Fruit fly (Drosophila melanogaster) whole organism: Measurements from ENCODE around the gene Srlp.

ENCODE experiments used
- CG8478 ChIP-seq: fragments of >200 bp; optimal IDR thresholded peaks from 2 replicates; lab custom pipeline; 2018; ENCODE audit warnings: inconsistent platforms
- Dll ChIP-seq: fragments of >200 bp; optimal IDR thresholded peaks from 2 replicates; lab custom pipeline; 2017
- EcR ChIP-seq, 2 experiments: fragments of >200 bp; optimal IDR thresholded peaks; 2 replicates each; lab custom pipeline; 2017; ENCODE audit warnings: missing biosample characterization in 2 of 2, missing genetic modification characterization in 2 of 2, missing genetic modification reagents in 2 of 2
- pan ChIP-seq: fragments of >200 bp; optimal IDR thresholded peaks from 2 replicates; lab custom pipeline; 2017
- psq ChIP-seq: fragments of >200 bp; optimal IDR thresholded peaks from 2 replicates; lab custom pipeline; 2017
- usp ChIP-seq: fragments of >200 bp; optimal IDR thresholded peaks from 2 replicates; lab custom pipeline; 2017; ENCODE audit warnings: missing biosample characterization, missing genetic modification characterization, mixed read lengths

Srlp gene

DNA sequence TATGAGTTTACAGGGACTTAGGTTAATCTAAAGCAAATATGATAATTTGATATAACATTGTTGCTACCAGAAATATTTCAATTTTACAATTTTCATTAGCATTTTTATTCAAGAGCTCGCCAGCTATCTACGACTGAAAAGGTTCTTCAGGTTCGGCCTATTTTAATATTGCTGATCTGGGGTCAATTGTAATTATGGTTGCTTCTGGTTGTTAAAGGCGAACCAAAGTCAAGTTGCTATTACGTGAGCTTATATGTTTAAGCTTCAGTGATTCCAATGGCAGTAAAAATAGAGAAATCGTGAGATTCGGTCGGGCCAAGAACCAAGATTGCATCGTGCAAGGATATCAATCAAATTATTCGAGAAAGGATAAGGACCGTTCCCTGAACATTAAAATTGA lies 2.0 kb downstream of the Srlp start, which contains the start of gene Desat2:
TSS of gene Desat2 (plus strand) at position 301 of the 400 bp plus-strand sequence.
- TF ChIP-seq psq (lab: Kevin White, UChicago), result no peak
- TF ChIP-seq usp (GFP tag; lab: Kevin White, UChicago), result no peak
- TF ChIP-seq pan, result no peak
- no peak for TF ChIP-seq CG8478 (lab: Kevin White, UChicago)
- TF ChIP-seq Dll (lab: Kevin White, UChicago), result no peak
- no peak for TF ChIP-seq EcR (GFP tag; optimal IDR thresholded peaks at IDR 0.05; lab: Kevin White, UChicago)

DNA sequence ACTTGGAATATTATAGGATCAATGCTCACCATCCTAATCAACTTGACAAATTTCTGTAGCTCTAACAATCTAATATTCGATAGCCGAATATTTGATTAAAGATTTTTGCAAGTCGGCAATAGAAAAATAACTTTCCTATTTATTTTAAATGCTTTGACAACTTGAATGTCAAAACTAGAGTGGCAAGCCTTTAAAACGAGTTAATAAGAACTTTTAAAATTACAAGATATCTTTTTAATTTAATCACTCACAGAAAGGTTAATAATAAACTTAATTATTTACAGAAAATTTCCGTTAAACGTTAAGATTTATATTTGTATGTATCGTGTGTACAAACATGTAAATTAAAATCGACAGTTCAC lies 5.1 kb downstream of the Srlp start, which contains the start of the genes CG17207 and CG46427:
TSS of gene CG17207 (minus strand) at position 101 of the 362 bp plus-strand sequence.
TSS of gene CG46427 (minus strand) at position 101 of the 362 bp plus-strand sequence.
- no peak for TF ChIP-seq CG8478 (lab: Kevin White, UChicago)
- TF ChIP-seq usp (GFP tag; lab: Kevin White, UChicago), result no peak
- no peak for TF ChIP-seq EcR (GFP tag; optimal IDR thresholded peaks at IDR 0.05; lab: Kevin White, UChicago)
- no peak for TF ChIP-seq Dll (lab: Kevin White, UChicago)
- no peak for TF ChIP-seq psq (lab: Kevin White, UChicago)
- TF ChIP-seq pan, result no peak

DNA sequence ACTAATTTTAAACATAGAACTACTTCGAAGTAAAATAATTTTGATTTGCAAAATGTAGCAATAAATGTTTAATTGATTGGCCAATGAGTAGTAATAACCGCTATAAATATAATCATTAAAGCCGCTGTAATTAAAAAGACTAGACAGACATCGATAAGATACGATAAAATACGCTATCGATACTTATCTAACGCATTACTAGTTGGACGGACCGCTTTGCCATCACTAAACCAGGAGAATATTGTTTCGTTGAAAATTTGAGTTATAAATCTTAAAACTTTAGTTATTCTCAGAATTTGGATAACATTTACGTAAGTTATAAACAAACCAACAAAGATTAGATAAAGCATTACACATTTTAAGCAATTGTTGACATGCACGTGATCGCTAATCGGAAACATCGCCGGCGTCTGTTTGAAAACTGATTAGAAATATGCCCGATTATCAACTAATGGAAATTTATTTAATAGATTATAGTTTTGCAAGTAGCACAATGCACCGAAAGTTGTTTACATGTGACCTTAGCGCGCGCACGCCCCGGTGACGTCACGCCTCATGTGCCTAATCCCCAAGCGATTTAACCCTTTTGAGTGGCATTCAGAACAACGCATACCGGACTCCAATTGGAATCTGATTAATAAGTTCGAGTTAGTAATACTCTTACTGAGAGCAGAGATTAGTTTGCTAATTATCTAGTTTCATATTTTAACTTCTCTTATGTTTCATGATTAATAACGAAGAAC lies 5.7 kb downstream of the Srlp start, which contains the start of gene Desat1:
TSS of gene Desat1 (plus strand) at position 200 of the 743 bp plus-strand sequence.
- no peak for TF ChIP-seq usp (GFP tag; lab: Kevin White, UChicago)
- no peak for TF ChIP-seq Dll (lab: Kevin White, UChicago)
- no peak for TF ChIP-seq psq (lab: Kevin White, UChicago)
- TF ChIP-seq pan, result no peak
- no peak for TF ChIP-seq EcR (GFP tag; optimal IDR thresholded peaks at IDR 0.05; lab: Kevin White, UChicago)
- TF ChIP-seq CG8478 (lab: Kevin White, UChicago), result no peak

DNA sequence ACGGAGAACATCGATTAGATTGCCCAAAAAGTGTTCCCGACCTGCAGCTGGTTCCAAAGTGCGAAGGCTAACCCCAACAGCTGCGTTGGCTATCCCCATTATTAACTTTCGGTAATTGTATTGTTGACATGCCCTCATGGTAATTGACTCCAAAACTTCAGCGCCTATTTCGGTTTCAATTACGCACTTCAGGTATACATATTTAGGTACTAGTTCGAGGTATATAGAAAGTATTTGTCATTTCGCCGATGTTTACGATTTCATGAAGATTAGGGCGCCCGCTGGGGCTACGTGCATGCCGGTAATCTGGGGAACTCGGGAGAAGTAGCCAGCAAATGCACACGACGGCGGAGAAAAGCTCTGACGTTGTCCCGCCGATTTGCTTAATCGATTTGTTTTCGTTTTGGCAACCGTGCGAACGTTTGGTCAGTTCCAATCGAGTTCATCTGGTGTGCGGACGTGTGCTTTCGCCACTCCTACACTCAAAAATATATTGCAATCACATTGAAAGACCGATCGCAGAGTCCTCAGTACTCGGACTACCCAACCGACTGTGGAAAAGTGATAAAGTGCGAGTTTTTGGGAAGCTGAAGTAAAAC lies 7.2 kb downstream of the Srlp start:
- TF ChIP-seq usp (GFP tag; lab: Kevin White, UChicago) (no peak), Dll (lab: Kevin White, UChicago) (no peak), psq (lab: Kevin White, UChicago) (no peak), CG8478 (lab: Kevin White, UChicago) (no peak), pan (no peak), EcR (GFP tag; optimal IDR thresholded peaks at IDR 0.05; lab: Kevin White, UChicago) (no peak)

DNA sequence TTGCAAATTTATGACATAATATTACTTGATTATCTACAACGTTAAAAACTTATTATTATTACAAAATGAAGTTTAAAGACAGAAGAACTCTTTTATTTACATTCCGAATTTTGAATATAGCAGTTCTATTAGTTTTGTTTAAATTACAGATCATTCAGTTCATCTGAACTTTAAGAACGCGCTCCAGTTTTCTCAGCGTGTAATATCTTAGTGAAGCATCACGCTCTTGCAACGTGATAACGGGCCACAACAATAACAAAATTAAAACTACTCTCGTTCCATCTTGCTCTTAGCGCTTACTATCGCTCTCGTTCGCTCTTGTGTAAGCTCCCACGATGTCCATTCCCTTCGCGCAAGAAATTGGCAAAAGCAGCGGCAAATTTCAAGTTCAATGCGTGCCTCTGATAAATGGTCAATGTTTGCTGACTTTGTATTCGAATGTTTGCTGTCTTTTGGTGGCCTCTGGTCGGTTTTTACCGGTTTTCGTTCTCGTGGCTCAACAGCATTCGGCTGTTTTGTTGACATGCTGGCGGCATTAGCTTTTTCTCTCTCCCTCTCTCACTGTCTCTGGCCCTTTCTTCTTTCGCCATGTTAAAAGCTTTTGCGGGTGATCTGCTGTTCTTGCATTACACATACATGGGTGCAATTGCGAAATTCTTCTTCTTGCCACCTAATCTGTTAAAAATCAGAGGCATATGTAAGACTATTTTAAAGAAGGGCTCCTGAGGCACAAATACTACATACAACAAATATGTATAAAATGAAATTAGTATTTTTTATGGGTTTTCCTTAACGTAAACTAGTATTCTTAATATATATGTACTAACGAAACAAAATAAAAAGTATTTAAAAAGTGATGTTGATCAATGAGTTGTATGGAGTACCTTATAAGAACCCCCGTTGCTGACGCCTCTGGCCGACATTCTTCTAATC lies 9.0 kb downstream of the Srlp start:
- TF ChIP-seq usp (GFP tag; lab: Kevin White, UChicago), result no peak
- peak; percentile 7 for TF ChIP-seq CG8478 (lab: Kevin White, UChicago)

DNA sequence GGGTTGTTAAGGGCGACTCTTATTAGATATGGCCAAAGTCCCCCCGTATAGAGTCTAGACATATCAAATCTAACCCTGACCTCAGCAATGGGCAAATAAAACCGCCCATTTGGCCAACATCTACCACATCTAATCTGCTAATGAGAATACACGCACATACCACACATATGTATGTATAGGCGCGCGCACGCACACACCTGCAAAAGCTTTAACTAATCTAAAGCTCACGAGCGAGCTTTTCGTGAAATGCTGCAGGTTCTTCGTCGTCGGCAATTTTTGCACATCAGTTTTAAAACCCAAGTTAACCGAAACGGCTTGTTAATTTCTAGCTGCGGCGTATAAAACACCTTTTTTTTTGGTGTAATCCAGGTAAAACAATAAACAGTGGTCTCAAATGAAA lies 9.9 kb downstream of the Srlp start:
- no peak for TF ChIP-seq Dll (lab: Kevin White, UChicago)
- TF ChIP-seq CG8478 (lab: Kevin White, UChicago), result no peak
- TF ChIP-seq pan, result no peak
- TF ChIP-seq usp (GFP tag; lab: Kevin White, UChicago), result no peak
- TF ChIP-seq EcR (GFP tag; optimal IDR thresholded peaks at IDR 0.05; lab: Kevin White, UChicago), result no peak
- no peak for TF ChIP-seq psq (lab: Kevin White, UChicago)

DNA sequence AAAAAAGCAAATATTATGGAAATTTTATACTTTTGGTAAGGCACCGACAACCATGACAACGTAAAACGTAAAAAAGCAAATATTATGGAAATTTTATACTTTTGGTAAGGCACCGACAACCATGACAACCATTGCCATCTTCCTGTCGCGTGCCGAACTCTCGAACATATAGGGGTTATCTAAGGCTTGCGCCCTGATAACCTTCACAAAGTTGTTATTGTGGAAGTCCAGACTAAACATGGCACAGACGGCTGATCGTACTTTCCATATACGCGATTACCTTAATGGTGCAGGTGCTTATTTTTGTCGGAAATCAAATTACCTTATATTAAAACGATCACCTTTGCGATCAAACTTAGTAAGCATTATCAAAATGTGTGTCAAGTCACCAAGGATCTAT lies 11.6 kb downstream of the Srlp start:
- TF ChIP-seq pan, result no peak
- TF ChIP-seq EcR (GFP tag; optimal IDR thresholded peaks at IDR 0.05; lab: Kevin White, UChicago), result no peak
- TF ChIP-seq CG8478 (lab: Kevin White, UChicago), result no peak
- TF ChIP-seq psq (lab: Kevin White, UChicago), result no peak
- no peak for TF ChIP-seq Dll (lab: Kevin White, UChicago)
- no peak for TF ChIP-seq usp (GFP tag; lab: Kevin White, UChicago)

DNA sequence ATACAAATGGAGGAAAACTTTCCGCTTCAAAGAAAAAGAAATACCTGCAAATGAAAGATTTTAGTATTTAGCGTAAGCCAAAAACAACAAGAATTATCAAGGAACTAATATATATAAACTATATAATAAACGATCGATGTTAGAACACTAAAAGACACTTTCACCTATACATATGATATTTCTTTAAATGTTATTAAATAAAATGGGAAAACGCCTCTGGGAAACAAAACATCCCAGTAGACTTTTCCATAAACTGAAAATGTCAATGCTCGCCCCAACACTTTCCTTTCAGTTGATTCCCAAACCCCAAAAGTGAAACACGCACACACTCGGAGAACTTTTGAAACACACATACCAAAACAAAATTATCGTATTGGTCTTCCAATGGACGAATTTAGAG lies 13.5 kb downstream of the Srlp start, which contains the start of gene vrs:
TSS of gene vrs (plus strand) at position 301 of the 400 bp plus-strand sequence.
- TF ChIP-seq usp (GFP tag; lab: Kevin White, UChicago), result no peak
- no peak for TF ChIP-seq Dll (lab: Kevin White, UChicago)
- TF ChIP-seq psq (lab: Kevin White, UChicago), result no peak
- no peak for TF ChIP-seq CG8478 (lab: Kevin White, UChicago)
- no peak for TF ChIP-seq EcR (GFP tag; optimal IDR thresholded peaks at IDR 0.05; lab: Kevin White, UChicago)
- no peak for TF ChIP-seq pan

DNA sequence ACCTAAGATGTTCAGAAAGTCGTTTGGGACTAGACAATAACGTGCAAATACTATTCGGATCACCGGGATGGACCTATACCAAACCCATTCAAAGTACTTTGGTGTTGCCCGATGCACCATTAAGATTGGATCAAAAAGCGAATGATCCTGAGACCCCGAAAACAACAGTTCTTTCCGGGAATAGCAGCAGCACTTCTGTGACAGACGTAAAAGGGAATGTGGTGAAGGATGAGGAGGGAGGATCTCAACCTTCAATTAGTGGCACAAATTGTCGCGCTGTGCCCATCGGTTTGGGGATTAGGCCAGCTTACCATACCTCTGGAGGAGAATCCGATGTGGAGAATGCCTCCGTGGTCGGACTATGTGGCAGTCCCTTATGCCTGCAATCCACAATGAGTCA lies 14.4 kb downstream of the Srlp start:
- no peak for TF ChIP-seq EcR (GFP tag; optimal IDR thresholded peaks at IDR 0.05; lab: Kevin White, UChicago)
- no peak for TF ChIP-seq pan
- no peak for TF ChIP-seq usp (GFP tag; lab: Kevin White, UChicago)
- TF ChIP-seq CG8478 (lab: Kevin White, UChicago), result no peak
- no peak for TF ChIP-seq psq (lab: Kevin White, UChicago)
- TF ChIP-seq Dll (lab: Kevin White, UChicago), result no peak

DNA sequence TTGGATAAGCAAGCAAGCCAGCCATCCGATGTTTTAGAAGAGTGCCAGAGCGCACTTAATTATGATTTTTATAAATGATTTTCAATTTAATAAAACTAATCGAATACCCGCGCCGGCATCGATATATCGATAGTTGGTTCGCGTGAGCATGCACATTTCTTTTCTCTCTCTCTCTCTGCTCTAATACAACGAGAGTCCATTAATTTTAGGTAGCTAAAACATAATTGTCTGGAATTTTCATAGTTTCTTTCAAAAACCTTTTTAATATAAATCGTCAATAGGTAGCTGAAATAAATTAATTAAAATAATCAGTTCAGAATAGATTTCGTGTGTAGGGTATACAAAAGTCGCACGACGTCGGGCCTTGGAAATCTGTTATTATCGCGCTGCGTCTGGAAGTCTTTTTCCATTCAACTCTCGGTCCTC lies 15.0 kb downstream of the Srlp start, which contains the start of gene CG18549:
TSS of gene CG18549 (plus strand) at position 408 of the 426 bp plus-strand sequence.
- TF ChIP-seq Dll (lab: Kevin White, UChicago) (no peak), psq (lab: Kevin White, UChicago) (no peak), pan (no peak), EcR (GFP tag; optimal IDR thresholded peaks at IDR 0.05; lab: Kevin White, UChicago) (no peak), CG8478 (lab: Kevin White, UChicago) (no peak), usp (GFP tag; lab: Kevin White, UChicago) (no peak)
